Fruit fly (Drosophila melanogaster) whole organism, wandering third instar larva: ENCODE measurements around the gene Srr.

Source experiments
- Hnf4 ChIP-seq: fragments of 200-800 bp; sonication (Bioruptor generic); optimal IDR thresholded peaks from 2 replicates; lab custom pipeline; 2016; ENCODE audit warnings: missing biosample characterization, mild to moderate bottlenecking, missing genetic modification characterization
- Myc ChIP-seq: fragments of >200 bp; optimal IDR thresholded peaks from 2 replicates; lab custom pipeline; 2017
- brk ChIP-seq: fragments of 200-800 bp; sonication (Bioruptor generic); optimal IDR thresholded peaks from 2 replicates; lab custom pipeline; 2016; ENCODE audit warnings: missing biosample characterization, mild to moderate bottlenecking, missing genetic modification characterization
- fru ChIP-seq: fragments of 200-800 bp; sonication (Bioruptor generic); optimal IDR thresholded peaks from 3 replicates; lab custom pipeline; 2016; ENCODE audit warnings: missing biosample characterization, mild to moderate bottlenecking, missing genetic modification characterization
- lola ChIP-seq: fragments of >200 bp; optimal IDR thresholded peaks from 2 replicates; lab custom pipeline; 2017; ENCODE audit warnings: missing biosample characterization, missing genetic modification characterization
- pan ChIP-seq: fragments of >200 bp; optimal IDR thresholded peaks from 2 replicates; lab custom pipeline; 2017
- psq ChIP-seq: fragments of 200-800 bp; sonication (Bioruptor generic); optimal IDR thresholded peaks from 3 replicates; lab custom pipeline; 2017; ENCODE audit warnings: missing biosample characterization, mild to moderate bottlenecking, missing genetic modification characterization, moderate library complexity

- TF ChIP-seq lola (GFP tag; lab: Kevin White, UChicago) = no peak
- TF ChIP-seq brk (GFP tag; lab: Kevin White, UChicago) = no peak
- peak; percentile 88 for TF ChIP-seq psq (GFP tag; lab: Kevin White, UChicago)
- TF ChIP-seq Hnf4 (GFP tag; lab: Kevin White, UChicago) = peak; percentile 97
- no peak for TF ChIP-seq pan (lab: Kevin White, UChicago)
- peak; percentile 95 for TF ChIP-seq fru (GFP tag; lab: Kevin White, UChicago)
- TF ChIP-seq Myc (lab: Kevin White, UChicago) = peak; percentile 83
Observed at dm6 chr3R:9401127-9401603, 36.0 kb downstream of the Srr start, which contains the start of the genes RpL34b and CG8132.
